Worm (Caenorhabditis elegans) whole organism, L4 larva: ENCODE data around the gene F16B12.7.

Experiments
- D1046.2 ChIP-seq: fragments of 200-800 bp; sonication (Bioruptor generic); IDR thresholded peaks from 2 replicates; pipeline ENCODE4 v1.3.6; 2022; ENCODE audit warnings: missing genetic modification characterization, missing compliant biosample characterization
- F26F4.8 ChIP-seq: fragments of 200-800 bp; sonication (Bioruptor generic); conservative IDR thresholded peaks from 2 replicates; pipeline ENCODE4 v1.3.6; 2022; ENCODE audit warnings: missing genetic modification characterization, missing compliant biosample characterization
- Y48G9A.11 ChIP-seq: fragments of 200-800 bp; sonication (Bioruptor generic); IDR thresholded peaks from 2 replicates; pipeline ENCODE4 v1.3.6; 2022; ENCODE audit warnings: missing genetic modification reagents, missing genetic modification characterization, missing compliant biosample characterization
- Y5F2A.4 ChIP-seq: fragments of 200-800 bp; sonication (Bioruptor generic); optimal IDR thresholded peaks from 2 replicates; lab custom pipeline; 2018; ENCODE audit warnings: mild to moderate bottlenecking, missing genetic modification characterization, missing compliant biosample characterization
- ZK546.5 ChIP-seq, 2 experiments: sonication (generic microtip); optimal IDR thresholded peaks; 2 replicates each; lab custom pipeline; 2017; ENCODE audit warnings: missing biosample characterization in 2 of 2, missing genetic modification characterization in 2 of 2
- aha-1 ChIP-seq: fragments of 150-350 bp; peaks from one replicate; lab custom pipeline; 2014; ENCODE audit warnings: missing biosample characterization, missing genetic modification characterization
- attf-4 ChIP-seq: sonication (generic microtip); optimal IDR thresholded peaks from 3 replicates; lab custom pipeline; 2017; ENCODE audit warnings: missing biosample characterization, missing genetic modification characterization
- ceh-20 ChIP-seq: fragments of 200-800 bp; sonication (Bioruptor generic); IDR thresholded peaks from 2 replicates; pipeline ENCODE4 v1.3.6; 2022; ENCODE audit warnings: missing genetic modification reagents, missing genetic modification characterization, missing compliant biosample characterization
- ceh-32 ChIP-seq: sonication (generic microtip); optimal IDR thresholded peaks from 2 replicates; lab custom pipeline; 2016; ENCODE audit warnings: mild to moderate bottlenecking, missing genetic modification characterization, missing compliant biosample characterization; ENCODE audit not compliant: poor library complexity
- ceh-62 ChIP-seq: sonication (generic microtip); optimal IDR thresholded peaks from 2 replicates; lab custom pipeline; 2017; ENCODE audit warnings: missing biosample characterization, missing genetic modification characterization
- ces-1 ChIP-seq: fragments of 150-350 bp; sonication (generic microtip); optimal IDR thresholded peaks from 4 replicates; lab custom pipeline; 2014; ENCODE audit warnings: missing biosample characterization, missing genetic modification reagents, missing genetic modification characterization
- cey-2 ChIP-seq: sonication (generic microtip); optimal IDR thresholded peaks from 3 replicates; lab custom pipeline; 2017; ENCODE audit warnings: missing genetic modification characterization, mild to moderate bottlenecking, missing compliant biosample characterization, antibody characterized with exemption, borderline replicate concordance; ENCODE audit not compliant: insufficient read depth
- ctbp-1 ChIP-seq: fragments of 200-800 bp; sonication (Bioruptor generic); IDR thresholded peaks from 2 replicates; pipeline ENCODE4 v1.3.6; 2022; ENCODE audit warnings: missing genetic modification reagents, missing genetic modification characterization, missing compliant biosample characterization
- daf-19 ChIP-seq: fragments of 200-800 bp; sonication (Bioruptor generic); conservative IDR thresholded peaks from 2 replicates; pipeline ENCODE4 v1.3.6; 2022; ENCODE audit warnings: missing genetic modification characterization, missing compliant biosample characterization
- dmd-6 ChIP-seq: fragments of 200-800 bp; sonication (Bioruptor generic); IDR thresholded peaks from 2 replicates; pipeline ENCODE4 v1.3.6; 2022; ENCODE audit warnings: missing genetic modification reagents, missing genetic modification characterization, missing compliant biosample characterization
- dmd-8 ChIP-seq: fragments of 200-800 bp; sonication (Bioruptor generic); IDR thresholded peaks from 2 replicates; pipeline ENCODE4 v1.3.6; 2022; ENCODE audit warnings: missing genetic modification characterization, missing compliant biosample characterization
- lim-7 ChIP-seq: fragments of 200-800 bp; sonication (Bioruptor generic); IDR thresholded peaks from 2 replicates; pipeline ENCODE4 v1.3.6; 2022; ENCODE audit warnings: missing genetic modification characterization, missing compliant biosample characterization
- lin-15B ChIP-seq: fragments of 150-350 bp; sonication (generic microtip); optimal IDR thresholded peaks from 3 replicates; lab custom pipeline; 2014; ENCODE audit warnings: missing biosample characterization, missing genetic modification characterization
- lin-39 ChIP-seq: fragments of 150-350 bp; optimal IDR thresholded peaks from 2 replicates; lab custom pipeline; 2014; ENCODE audit warnings: missing biosample characterization, missing genetic modification reagents, missing genetic modification characterization
- nhr-11 ChIP-seq: fragments of 150-350 bp; optimal IDR thresholded peaks from 2 replicates; lab custom pipeline; 2014; ENCODE audit warnings: missing biosample characterization, missing genetic modification characterization
- nhr-41 ChIP-seq: fragments of 200-800 bp; sonication (Bioruptor generic); IDR thresholded peaks from 2 replicates; pipeline ENCODE4 v1.3.6; 2022; ENCODE audit warnings: missing genetic modification reagents, missing genetic modification characterization, missing compliant biosample characterization
- nhr-48 ChIP-seq: sonication (generic microtip); optimal IDR thresholded peaks from 2 replicates; lab custom pipeline; 2016; ENCODE audit warnings: mild to moderate bottlenecking, missing genetic modification characterization, missing compliant biosample characterization
- nhr-6 ChIP-seq: fragments of 150-350 bp; optimal IDR thresholded peaks from 2 replicates; lab custom pipeline; 2014; ENCODE audit warnings: missing biosample characterization, missing genetic modification characterization
- pha-4 ChIP-seq, 2 experiments: fragments of 150-350 bp in 1 of 2; fragments of 200-800 bp in 1 of 2; sonication (Bioruptor generic) in 1 of 2; IDR thresholded peaks in 1 of 2; optimal IDR thresholded peaks in 1 of 2; 2 replicates each; pipeline versions ENCODE4 v1.3.6 to Lab custom; 2014 to 2022; ENCODE audit warnings: missing genetic modification characterization in 2 of 2, missing genetic modification reagents in 2 of 2, missing biosample characterization in 1 of 2, missing compliant biosample characterization in 1 of 2
- php-3 ChIP-seq: fragments of 200-800 bp; sonication (Bioruptor generic); IDR thresholded peaks from 2 replicates; pipeline ENCODE4 v1.3.6; 2022; ENCODE audit warnings: missing genetic modification reagents, missing genetic modification characterization, missing compliant biosample characterization
- sdz-12 ChIP-seq: fragments of 200-800 bp; sonication (Bioruptor generic); optimal IDR thresholded peaks from 2 replicates; lab custom pipeline; 2018; ENCODE audit warnings: mild to moderate bottlenecking, missing genetic modification characterization, missing compliant biosample characterization
- set-16 ChIP-seq: fragments of 200-800 bp; sonication (Bioruptor generic); IDR thresholded peaks from 2 replicates; pipeline ENCODE4 v1.3.6; 2022; ENCODE audit warnings: missing genetic modification reagents, missing genetic modification characterization, missing compliant biosample characterization
- snpc-4 ChIP-seq: fragments of 150-350 bp; optimal IDR thresholded peaks from 2 replicates; lab custom pipeline; 2014; ENCODE audit warnings: missing biosample characterization, missing genetic modification characterization
- unc-130 ChIP-seq: sonication (generic microtip); optimal IDR thresholded peaks from 2 replicates; lab custom pipeline; 2016; ENCODE audit warnings: missing genetic modification reagents, missing genetic modification characterization, missing compliant biosample characterization
- unc-62 ChIP-seq, 3 experiments: fragments of 150-350 bp in 1 of 3; sonication (generic microtip); optimal IDR thresholded peaks in 2 of 3; peaks in 1 of 3; 1 replicate in 1 of 3; 2 replicates in 2 of 3; lab custom pipeline; 2014 to 2017; ENCODE audit warnings: missing biosample characterization in 3 of 3, missing genetic modification characterization in 3 of 3, missing genetic modification reagents in 3 of 3, missing genotype in 1 of 3
- vab-7 ChIP-seq: fragments of 200-800 bp; sonication (Bioruptor generic); IDR thresholded peaks from 2 replicates; pipeline ENCODE4 v1.3.6; 2022; ENCODE audit warnings: missing genetic modification reagents, missing genetic modification characterization, missing compliant biosample characterization
- zag-1 ChIP-seq: fragments of 150-350 bp; optimal IDR thresholded peaks from 2 replicates; lab custom pipeline; 2014; ENCODE audit warnings: missing biosample characterization, missing genetic modification characterization
- zfp-2 ChIP-seq: sonication (generic microtip); optimal IDR thresholded peaks from 2 replicates; lab custom pipeline; 2016; ENCODE audit warnings: mild to moderate bottlenecking, missing genetic modification characterization, missing compliant biosample characterization
- zfp-3 ChIP-seq: fragments of 200-800 bp; sonication (Bioruptor generic); conservative IDR thresholded peaks from 2 replicates; pipeline ENCODE4 v1.3.6; 2022; ENCODE audit warnings: missing genetic modification reagents, missing genetic modification characterization, missing compliant biosample characterization
- zip-11 ChIP-seq: fragments of 200-800 bp; sonication (Bioruptor generic); IDR thresholded peaks from 2 replicates; pipeline ENCODE4 v1.3.6; 2022; ENCODE audit warnings: missing genetic modification characterization, missing compliant biosample characterization
- zip-2 ChIP-seq: fragments of 150-350 bp; optimal IDR thresholded peaks from 2 replicates; lab custom pipeline; 2014; ENCODE audit warnings: missing biosample characterization, missing genetic modification characterization
- ztf-11 ChIP-seq: fragments of 150-350 bp; optimal IDR thresholded peaks from 2 replicates; lab custom pipeline; 2014; ENCODE audit warnings: missing biosample characterization, missing genetic modification characterization

The F16B12.7 gene

DNA sequence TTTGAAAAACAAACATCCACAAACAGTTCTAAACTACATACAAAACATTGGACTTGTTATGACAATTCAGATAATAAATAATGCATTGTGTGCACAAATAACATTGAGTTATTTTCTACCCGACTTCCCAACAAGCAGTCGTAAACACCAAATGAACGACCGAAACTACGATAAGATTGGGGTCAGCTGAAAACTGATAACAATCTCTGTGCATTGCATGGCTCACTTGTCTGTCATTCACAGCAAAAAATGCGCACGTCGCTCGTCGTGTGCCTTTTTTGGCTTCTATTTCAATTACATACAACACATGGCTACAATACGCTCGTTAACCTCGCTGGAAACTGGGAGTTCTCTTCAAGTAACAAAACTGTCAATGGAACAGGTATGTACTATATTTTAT lies 37.4 kb upstream of the F16B12.7 start, which contains the start of gene C33G3.4 (continued):
- TF ChIP-seq snpc-4 (tag; lab: Kevin White, UChicago) (no peak), ceh-62 (tag; lab: Kevin White, UChicago) (no peak), dmd-8 (GFP tag; lab: Robert Waterston, UW) (no peak), ctbp-1 (GFP tag; lab: Robert Waterston, UW) (no peak), cey-2 (tag; lab: Kevin White, UChicago) (no peak), pha-4 (GFP tag; IDR thresholded peaks at IDR 0.05; lab: Robert Waterston, UW) (no peak), pha-4 (tag; optimal IDR thresholded peaks at IDR 0.05; lab: Kevin White, UChicago) (no peak), php-3 (GFP tag; lab: Robert Waterston, UW) (peak; percentile 95), vab-7 (GFP tag; lab: Robert Waterston, UW) (no peak), nhr-48 (tag; lab: Kevin White, UChicago) (peak; percentile 53), lin-39 (tag; lab: Kevin White, UChicago) (no peak), ztf-11 (no peak), Y48G9A.11 (GFP tag; lab: Robert Waterston, UW) (no peak), Y5F2A.4 (GFP tag; lab: Kevin White, UChicago) (no peak), set-16 (GFP tag; lab: Robert Waterston, UW) (no peak), nhr-6 (tag; lab: Kevin White, UChicago) (no peak), daf-19 (GFP tag; lab: Robert Waterston, UW) (no peak), ceh-32 (no peak), zfp-3 (GFP tag; lab: Robert Waterston, UW) (no peak), sdz-12 (GFP tag; lab: Kevin White, UChicago) (no peak), unc-62 (GFP tag; optimal IDR thresholded peaks at IDR 0.05 in 1 of 2; lab: Kevin White, UChicago) (no peak), unc-62 (tag; optimal IDR thresholded peaks at IDR 0.05; lab: Kevin White, UChicago) (no peak)
- TF ChIP-seq, all 104 proteins: peak for 15

ce11 chrX:14078574-14078973 lies 29.8 kb upstream of the F16B12.7 start, which contains the start of gene C33G3.5:
C33G3.5 (minus strand) TSS chrX:14078674.
- TF ChIP-seq zip-11 (GFP tag; lab: Robert Waterston, UW) (no peak), aha-1 (tag; lab: Kevin White, UChicago) (no peak), ces-1 (GFP tag; lab: Kevin White, UChicago) (no peak), nhr-6 (tag; lab: Kevin White, UChicago) (no peak), ceh-20 (GFP tag; lab: Robert Waterston, UW) (no peak), snpc-4 (tag; lab: Kevin White, UChicago) (no peak), attf-4 (tag; lab: Kevin White, UChicago) (no peak), zag-1 (tag; lab: Kevin White, UChicago) (no peak), nhr-41 (GFP tag; lab: Robert Waterston, UW) (no peak), D1046.2 (no peak), ZK546.5 (tag; optimal IDR thresholded peaks at IDR 0.05; lab: Kevin White, UChicago) (no peak), lim-7 (GFP tag; lab: Robert Waterston, UW) (no peak), zfp-2 (tag; lab: Kevin White, UChicago) (no peak), zfp-3 (GFP tag; lab: Robert Waterston, UW) (no peak), zip-2 (tag; lab: Kevin White, UChicago) (no peak)

- no peak for TF ChIP-seq F26F4.8 (GFP tag; lab: Robert Waterston, UW)
- TF ChIP-seq nhr-11, result no peak
- peak in 1 of 2 experiments; percentile 2 for TF ChIP-seq unc-62 (GFP tag; optimal IDR thresholded peaks at IDR 0.05 in 1 of 2; lab: Kevin White, UChicago)
- TF ChIP-seq unc-62 (tag; optimal IDR thresholded peaks at IDR 0.05; lab: Kevin White, UChicago), result no peak
- no peak for TF ChIP-seq sdz-12 (GFP tag; lab: Kevin White, UChicago)
- TF ChIP-seq dmd-6 (GFP tag; lab: Robert Waterston, UW), result no peak
- TF ChIP-seq dmd-8 (GFP tag; lab: Robert Waterston, UW), result no peak
- TF ChIP-seq unc-130 (GFP tag; lab: Kevin White, UChicago), result no peak
- no peak for TF ChIP-seq lin-15B
Measured at ce11 chrX:14084230-14084629, 24.1 kb upstream of the F16B12.7 start, which contains the start of gene C33G3.6. C33G3.6 (minus strand) TSS chrX:14084330.
